Worm (Caenorhabditis elegans): ENCODE measurements around the gene hrde-1.

The hrde-1 gene

ce11 chrIII:4176109-4176596, at the start of gene hrde-1, which contains the start of gene C16C10.13 (continued):
- TF ChIP-seq nfya-1 (tag; optimal IDR thresholded peaks at IDR 0.05; ENCODE audit: borderline replicate concordance, insufficient read depth): no peak
- TF ChIP-seq madf-8 (GFP tag; conservative IDR thresholded peaks at IDR 0.05): peak; percentile 98
- TF ChIP-seq pbrm-1 (GFP tag; IDR thresholded peaks at IDR 0.05): peak; percentile 70
- TF ChIP-seq ztf-18 (tag; optimal IDR thresholded peaks at IDR 0.05): peak; percentile 7
- peak; percentile 82 for TF ChIP-seq B0019.2 (GFP tag; conservative IDR thresholded peaks at IDR 0.05)
- TF ChIP-seq F57C9.4 (tag; optimal IDR thresholded peaks at IDR 0.05): no peak
- TF ChIP-seq ceh-91 (GFP tag; IDR thresholded peaks at IDR 0.05): peak; percentile 95
- no peak for TF ChIP-seq zim-3 (tag; optimal IDR thresholded peaks at IDR 0.05)
- TF ChIP-seq lag-1 (GFP tag; IDR thresholded peaks at IDR 0.05): no peak
- TF ChIP-seq F33H1.4 (GFP tag; IDR thresholded peaks at IDR 0.05): peak; percentile 78
- no peak for TF ChIP-seq ZK185.1 (tag; optimal IDR thresholded peaks at IDR 0.05; ENCODE audit: poor library complexity, severe bottlenecking)
- TF ChIP-seq attf-6 (GFP tag; IDR thresholded peaks at IDR 0.05): 0 out of 2 replicates have a peak, but pooled peaks have one; percentile 17
- peak; percentile 82 for TF ChIP-seq snpc-1.3 (tag; optimal IDR thresholded peaks at IDR 0.05; ENCODE audit: insufficient read depth)
- TF ChIP-seq sptf-2 (GFP tag; optimal IDR thresholded peaks at IDR 0.05): no peak
- no peak for TF ChIP-seq F10E7.11 (tag; optimal IDR thresholded peaks at IDR 0.05)
- peak; percentile 51 for TF ChIP-seq him-1 (tag; optimal IDR thresholded peaks at IDR 0.05)
- TF ChIP-seq F49E8.2 (tag; optimal IDR thresholded peaks at IDR 0.05; ENCODE audit: insufficient read depth): peak; percentile 93
- TF ChIP-seq Y95B8A.8 (GFP tag; IDR thresholded peaks at IDR 0.05): peak; percentile 65; the same call in 1 of the 2 replicates
- no peak for TF ChIP-seq mxl-1 (tag; optimal IDR thresholded peaks at IDR 0.05)
- no peak for TF ChIP-seq ztf-3 (GFP tag; optimal IDR thresholded peaks at IDR 0.05)
- TF ChIP-seq madf-6 (GFP tag; IDR thresholded peaks at IDR 0.05): peak; percentile 98
- no peak for TF ChIP-seq gei-17 (GFP tag; optimal IDR thresholded peaks at IDR 0.05)
- TF ChIP-seq egl-44 (GFP tag; IDR thresholded peaks at IDR 0.05): no peak
- no peak for TF ChIP-seq pha-4 (tag; optimal IDR thresholded peaks at IDR 0.05)
- TF ChIP-seq nhr-179 (tag; optimal IDR thresholded peaks at IDR 0.05): no peak
- TF ChIP-seq nhr-120 (GFP tag; IDR thresholded peaks at IDR 0.05): no peak
- no peak for TF ChIP-seq Y56A3A.18 (GFP tag; IDR thresholded peaks at IDR 0.05)
- peak; percentile 92 for TF ChIP-seq xnd-1 (tag; optimal IDR thresholded peaks at IDR 0.05)
- TF ChIP-seq hsf-1 (GFP tag; IDR thresholded peaks at IDR 0.05): peak; percentile 99
- peak; percentile 21 for TF ChIP-seq rpc-1 (optimal IDR thresholded peaks at IDR 0.05)
- TF ChIP-seq rpc-1 (tag; optimal IDR thresholded peaks at IDR 0.05): no peak
- no peak for TF ChIP-seq atf-7 (tag; optimal IDR thresholded peaks at IDR 0.05)
- no peak for TF ChIP-seq hmg-20 (GFP tag; IDR thresholded peaks at IDR 0.05)
- TF ChIP-seq lin-54 (GFP tag; optimal IDR thresholded peaks at IDR 0.05): peak; percentile 88
- TF ChIP-seq tbx-9 (tag; optimal IDR thresholded peaks at IDR 0.05; ENCODE audit: borderline replicate concordance): no peak
- TF ChIP-seq lsl-1 (GFP tag; optimal IDR thresholded peaks at IDR 0.05): peak; percentile 91
- TF ChIP-seq Y53G8AR.9 (GFP tag; conservative IDR thresholded peaks at IDR 0.05): peak; percentile 44; the same call in 1 of the 2 replicates

- TF ChIP-seq tlf-1 (GFP tag; optimal IDR thresholded peaks at IDR 0.05) (no peak), lin-40 (tag; optimal IDR thresholded peaks at IDR 0.05) (no peak), F33H1.4 (GFP tag; IDR thresholded peaks at IDR 0.05) (no peak), madf-6 (GFP tag; IDR thresholded peaks at IDR 0.05) (no peak), mxl-1 (tag; optimal IDR thresholded peaks at IDR 0.05) (no peak), unc-130 (GFP tag; optimal IDR thresholded peaks at IDR 0.05) (no peak), sptf-2 (GFP tag; optimal IDR thresholded peaks at IDR 0.05) (no peak), nhr-120 (GFP tag; IDR thresholded peaks at IDR 0.05) (no peak), nhr-80 (tag; optimal IDR thresholded peaks at IDR 0.05) (no peak), attf-6 (GFP tag; IDR thresholded peaks at IDR 0.05) (no peak), ztf-28 (GFP tag; IDR thresholded peaks at IDR 0.05) (no peak), gei-17 (GFP tag; optimal IDR thresholded peaks at IDR 0.05) (no peak), F55B11.4 (tag; optimal IDR thresholded peaks at IDR 0.05; ENCODE audit: borderline replicate concordance, insufficient read depth) (no peak), ets-4 (GFP tag; optimal IDR thresholded peaks at IDR 0.05) (no peak), zim-3 (tag; optimal IDR thresholded peaks at IDR 0.05) (no peak), pbrm-1 (GFP tag; IDR thresholded peaks at IDR 0.05) (no peak)
Measured at ce11 chrIII:4224722-4225121, 48.8 kb upstream of the hrde-1 start.
